Fruit fly (Drosophila melanogaster) whole organism, adult: ENCODE data around the gene Clp.

Experiments
- CG11617 ChIP-seq: fragments of 200-800 bp; sonication (Bioruptor generic); optimal IDR thresholded peaks from 2 replicates; lab custom pipeline; 2017; ENCODE audit warnings: mild to moderate bottlenecking, missing biosample characterization, missing genetic modification reagents, missing genetic modification characterization
- CG12768 ChIP-seq: fragments of 200-800 bp; sonication (Bioruptor generic); optimal IDR thresholded peaks from 2 replicates; lab custom pipeline; 2017; ENCODE audit warnings: missing biosample characterization, missing genetic modification characterization, mild to moderate bottlenecking, moderate library complexity, missing genetic modification reagents
- CG14711 ChIP-seq: fragments of 200-800 bp; sonication (Bioruptor generic); optimal IDR thresholded peaks from 2 replicates; lab custom pipeline; 2018; ENCODE audit warnings: missing biosample characterization, mild to moderate bottlenecking, missing genetic modification characterization, moderate library complexity
- CG1620 ChIP-seq: fragments of 200-800 bp; sonication (Bioruptor generic); optimal IDR thresholded peaks from 2 replicates; lab custom pipeline; 2016; ENCODE audit warnings: missing biosample characterization, missing genetic modification characterization
- CG33017 ChIP-seq: fragments of 200-800 bp; sonication (Bioruptor generic); optimal IDR thresholded peaks from 2 replicates; lab custom pipeline; 2018; ENCODE audit warnings: missing biosample characterization, mild to moderate bottlenecking, missing genetic modification characterization, moderate library complexity
- CG5204 ChIP-seq: fragments of 200-800 bp; sonication (Bioruptor generic); optimal IDR thresholded peaks from 2 replicates; lab custom pipeline; 2016; ENCODE audit warnings: missing biosample characterization, missing genetic modification characterization
- CG7045 ChIP-seq: fragments of 200-800 bp; sonication (Bioruptor generic); optimal IDR thresholded peaks from 2 replicates; lab custom pipeline; 2017; ENCODE audit warnings: missing biosample characterization, mild to moderate bottlenecking, missing genetic modification characterization
- CG7101 ChIP-seq: fragments of 200-800 bp; sonication (Bioruptor generic); optimal IDR thresholded peaks from 2 replicates; lab custom pipeline; 2018; ENCODE audit warnings: missing biosample characterization, mild to moderate bottlenecking, missing genetic modification characterization, moderate library complexity
- Clk ChIP-seq: fragments of 200-800 bp; sonication (Bioruptor generic); optimal IDR thresholded peaks from 2 replicates; lab custom pipeline; 2017; ENCODE audit warnings: missing biosample characterization, missing genetic modification characterization
- Crg-1 ChIP-seq: fragments of 200-800 bp; sonication (Bioruptor generic); optimal IDR thresholded peaks from 2 replicates; lab custom pipeline; 2016; ENCODE audit warnings: missing biosample characterization, missing genetic modification characterization
- Hr96 ChIP-seq: fragments of 200-800 bp; sonication (Bioruptor generic); optimal IDR thresholded peaks from 2 replicates; lab custom pipeline; 2016; ENCODE audit warnings: missing biosample characterization, missing genetic modification characterization
- Mnt ChIP-seq: fragments of 200-800 bp; sonication (Bioruptor generic); optimal IDR thresholded peaks from 2 replicates; lab custom pipeline; 2016; ENCODE audit warnings: missing biosample characterization, mild to moderate bottlenecking, missing genetic modification characterization
- bab1 ChIP-seq: fragments of 200-800 bp; sonication (Bioruptor generic); optimal IDR thresholded peaks from 3 replicates; lab custom pipeline; 2019; ENCODE audit warnings: missing biosample characterization, mild to moderate bottlenecking, missing genetic modification characterization, moderate library complexity
- cic ChIP-seq: fragments of 200-800 bp; sonication (Bioruptor generic); optimal IDR thresholded peaks from 2 replicates; lab custom pipeline; 2017; ENCODE audit warnings: missing biosample characterization, mild to moderate bottlenecking, missing genetic modification characterization, moderate library complexity
- cnc ChIP-seq, 2 experiments: fragments of >200 bp; optimal IDR thresholded peaks; 2 replicates each; lab custom pipeline; 2017
- kay ChIP-seq: fragments of 200-800 bp; sonication (Bioruptor generic); peaks from one replicate; lab custom pipeline; 2016; ENCODE audit warnings: missing biosample characterization, missing genetic modification characterization, borderline replicate concordance
- ovo ChIP-seq: fragments of 200-800 bp; sonication (Bioruptor generic); optimal IDR thresholded peaks from 2 replicates; lab custom pipeline; 2016; ENCODE audit warnings: missing biosample characterization, missing genetic modification characterization
- pad ChIP-seq: fragments of 200-800 bp; sonication (Bioruptor generic); optimal IDR thresholded peaks from 3 replicates; lab custom pipeline; 2017; ENCODE audit warnings: missing biosample characterization, missing genetic modification characterization, mild to moderate bottlenecking, moderate library complexity, missing genetic modification reagents
- tj ChIP-seq: fragments of 200-800 bp; sonication (Bioruptor generic); optimal IDR thresholded peaks from 3 replicates; lab custom pipeline; 2017; ENCODE audit warnings: missing biosample characterization, mild to moderate bottlenecking, missing genetic modification characterization, moderate library complexity
- toe ChIP-seq: fragments of 200-800 bp; sonication (Bioruptor generic); optimal IDR thresholded peaks from 2 replicates; lab custom pipeline; 2016; ENCODE audit warnings: missing biosample characterization, missing genetic modification characterization

Gene Clp

dm6 chr2L:856690-857488 lies 37.1 kb downstream of the Clp start:
- TF ChIP-seq ovo = no peak
- TF ChIP-seq CG14711 = peak; percentile 49
- no peak for TF ChIP-seq CG12768
- TF ChIP-seq Mnt (GFP tag; lab: Kevin White, UChicago) = peak; percentile 10
- no peak for TF ChIP-seq pad
- peak; percentile 79 for TF ChIP-seq CG33017 (tag; lab: Kevin White, UChicago)
- no peak for TF ChIP-seq CG1620
- no peak for TF ChIP-seq CG7045 (GFP tag; lab: Kevin White, UChicago)
- TF ChIP-seq CG7101 (tag; lab: Kevin White, UChicago) = peak; percentile 57

dm6 chr2L:857897-858517 lies 38.2 kb downstream of the Clp start:
- TF ChIP-seq CG7101 (tag; lab: Kevin White, UChicago) (peak; percentile 50), cic (GFP tag; lab: Kevin White, UChicago) (no peak), CG33017 (tag; lab: Kevin White, UChicago) (peak; percentile 68), Mnt (GFP tag; lab: Kevin White, UChicago) (peak; percentile 29), CG5204 (no peak), Crg-1 (peak; percentile 26), CG11617 (peak; percentile 32), CG12768 (no peak), pad (peak; percentile 10), CG14711 (peak; percentile 35)

- TF ChIP-seq CG11617 (no peak), pad (no peak), Mnt (GFP tag; lab: Kevin White, UChicago) (no peak), toe (GFP tag; lab: Kevin White, UChicago) (no peak), CG7045 (GFP tag; lab: Kevin White, UChicago) (no peak), Clk (no peak), CG14711 (no peak), CG7101 (tag; lab: Kevin White, UChicago) (no peak), cnc (optimal IDR thresholded peaks at IDR 0.05; lab: Kevin White, UChicago) (no peak), CG1620 (no peak), CG5204 (no peak), tj (GFP tag; lab: Kevin White, UChicago) (no peak), CG33017 (tag; lab: Kevin White, UChicago) (no peak)
These were observed 40.1 kb downstream of the Clp start, which contains the start of gene CG13950 for dm6 chr2L:859897-860296. Gene CG13950 (plus strand): TSS chr2L:860197.

- TF ChIP-seq CG33017 (tag; lab: Kevin White, UChicago) (peak; percentile 97), kay (GFP tag; lab: Kevin White, UChicago) (no peak), CG5204 (peak; percentile 95), CG7101 (tag; lab: Kevin White, UChicago) (peak; percentile 97), CG12768 (peak; percentile 97), CG14711 (peak; percentile 92), bab1 (GFP tag; lab: Kevin White, UChicago) (peak; percentile 98), ovo (peak; percentile 93), pad (peak; percentile 87), cic (GFP tag; lab: Kevin White, UChicago) (peak; percentile 78), cnc (optimal IDR thresholded peaks at IDR 0.05; lab: Kevin White, UChicago) (no peak), Hr96 (peak; percentile 96), toe (GFP tag; lab: Kevin White, UChicago) (peak; percentile 95), Crg-1 (peak; percentile 88), CG7045 (GFP tag; lab: Kevin White, UChicago) (peak; percentile 96), tj (GFP tag; lab: Kevin White, UChicago) (peak; percentile 86), CG1620 (peak; percentile 97), Mnt (GFP tag; lab: Kevin White, UChicago) (peak; percentile 91), Clk (peak; percentile 95), CG11617 (peak; percentile 95)
These were observed 46.1 kb downstream of the Clp start for dm6 chr2L:865851-866250.

dm6 chr2L:866950-867744 lies 47.4 kb downstream of the Clp start:
- TF ChIP-seq CG7101 (tag; lab: Kevin White, UChicago) (peak; percentile 98), bab1 (GFP tag; lab: Kevin White, UChicago) (peak; percentile 98), Hr96 (peak; percentile 95), cic (GFP tag; lab: Kevin White, UChicago) (peak; percentile 98), cnc (optimal IDR thresholded peaks at IDR 0.05; lab: Kevin White, UChicago) (no peak), Crg-1 (peak; percentile 97), tj (GFP tag; lab: Kevin White, UChicago) (peak; percentile 65), kay (GFP tag; lab: Kevin White, UChicago) (no peak), CG7045 (GFP tag; lab: Kevin White, UChicago) (peak; percentile 94), toe (GFP tag; lab: Kevin White, UChicago) (peak; percentile 97), Clk (peak; percentile 94), Mnt (GFP tag; lab: Kevin White, UChicago) (peak; percentile 90), pad (peak; percentile 89), CG14711 (peak; percentile 93), CG5204 (peak; percentile 96), CG12768 (peak; percentile 98), CG33017 (tag; lab: Kevin White, UChicago) (peak; percentile 98), ovo (peak; percentile 49), CG1620 (peak; percentile 98), CG11617 (peak; percentile 94)
